Fruit fly (Drosophila melanogaster) whole organism, wandering third instar larva: ENCODE results near the gene IP3K2.

Experiments
- Abd-B ChIP-seq: fragments of >200 bp; optimal IDR thresholded peaks from 2 replicates; lab custom pipeline; 2017; ENCODE audit warnings: missing biosample characterization, missing genetic modification characterization
- CG32264 ChIP-seq: fragments of 200-800 bp; sonication (Bioruptor generic); optimal IDR thresholded peaks from 2 replicates; lab custom pipeline; 2016; ENCODE audit warnings: missing biosample characterization, missing genetic modification characterization
- CG9705 ChIP-seq: fragments of 200-800 bp; sonication (Bioruptor generic); optimal IDR thresholded peaks from 2 replicates; lab custom pipeline; 2018; ENCODE audit warnings: missing biosample characterization, mild to moderate bottlenecking, missing genetic modification characterization
- CrebA ChIP-seq: fragments of 200-800 bp; sonication (Bioruptor generic); optimal IDR thresholded peaks from 2 replicates; lab custom pipeline; 2016; ENCODE audit warnings: missing biosample characterization, mild to moderate bottlenecking, missing genetic modification characterization, borderline replicate concordance
- Dfd ChIP-seq: fragments of >200 bp; optimal IDR thresholded peaks from 2 replicates; lab custom pipeline; 2017; ENCODE audit warnings: missing biosample characterization, missing genetic modification characterization
- Dif ChIP-seq: fragments of 200-275, 200-300 bp; sonication (Bioruptor generic); optimal IDR thresholded peaks from 2 replicates; lab custom pipeline; 2018; ENCODE audit warnings: missing biosample characterization, missing genetic modification characterization; ENCODE audit not compliant: partially characterized antibody
- GATAd ChIP-seq: sonication (Bioruptor generic); optimal IDR thresholded peaks from 2 replicates; lab custom pipeline; 2016; ENCODE audit warnings: missing biosample characterization, missing genetic modification characterization
- HLH106 ChIP-seq: fragments of 200-800 bp; optimal IDR thresholded peaks from 3 replicates; lab custom pipeline; 2019; ENCODE audit warnings: missing biosample characterization, mild to moderate bottlenecking, missing genetic modification characterization, moderate library complexity
- Hnf4 ChIP-seq: fragments of 200-800 bp; sonication (Bioruptor generic); optimal IDR thresholded peaks from 2 replicates; lab custom pipeline; 2016; ENCODE audit warnings: missing biosample characterization, mild to moderate bottlenecking, missing genetic modification characterization
- Hr78 ChIP-seq: fragments of >200 bp; optimal IDR thresholded peaks from 2 replicates; lab custom pipeline; 2017; ENCODE audit warnings: missing biosample characterization, missing genetic modification characterization
- Hr83 ChIP-seq: fragments of 200-300 bp; sonication (Bioruptor generic); optimal IDR thresholded peaks from 2 replicates; lab custom pipeline; 2016; ENCODE audit warnings: missing biosample characterization, mild to moderate bottlenecking, missing genetic modification characterization, moderate library complexity; ENCODE audit not compliant: poor library complexity, severe bottlenecking
- Jra ChIP-seq: sonication (Bioruptor generic); optimal IDR thresholded peaks from 2 replicates; lab custom pipeline; 2016; ENCODE audit warnings: missing biosample characterization, missing genetic modification characterization
- Mio ChIP-seq: sonication (Bioruptor generic); optimal IDR thresholded peaks from 2 replicates; lab custom pipeline; 2016; ENCODE audit warnings: missing biosample characterization, missing genetic modification characterization
- Myc ChIP-seq: fragments of >200 bp; optimal IDR thresholded peaks from 2 replicates; lab custom pipeline; 2017
- N ChIP-seq: fragments of >200 bp; optimal IDR thresholded peaks from 2 replicates; lab custom pipeline; 2018; ENCODE audit warnings: missing biosample characterization, missing external identifiers, missing genetic modification characterization
- Rel ChIP-seq, 2 experiments: fragments of 200-800 bp; sonication (Bioruptor generic) in 1 of 2; optimal IDR thresholded peaks; 2 replicates in 1 of 2; 3 replicates in 1 of 2; lab custom pipeline; 2016 to 2019; ENCODE audit warnings: mild to moderate bottlenecking in 2 of 2, missing biosample characterization in 2 of 2, missing genetic modification characterization in 2 of 2, moderate library complexity in 1 of 2
- Vsx2 ChIP-seq: fragments of 200-300, 225-300 bp; sonication (Bioruptor generic); optimal IDR thresholded peaks from 2 replicates; lab custom pipeline; 2018; ENCODE audit warnings: missing biosample characterization, missing genetic modification characterization; ENCODE audit not compliant: partially characterized antibody
- br ChIP-seq: fragments of 200-800 bp; sonication (Bioruptor generic); optimal IDR thresholded peaks from 2 replicates; lab custom pipeline; 2016; ENCODE audit warnings: missing biosample characterization, missing genetic modification characterization
- brk ChIP-seq: fragments of 200-800 bp; sonication (Bioruptor generic); optimal IDR thresholded peaks from 2 replicates; lab custom pipeline; 2016; ENCODE audit warnings: missing biosample characterization, mild to moderate bottlenecking, missing genetic modification characterization
- dl ChIP-seq, 2 experiments: fragments of 175-275, 200-275 bp in 1 of 2; fragments of 200-275 bp in 1 of 2; sonication (Bioruptor generic); optimal IDR thresholded peaks; lab custom pipeline; 2018; ENCODE audit warnings: mild to moderate bottlenecking in 2 of 2, missing biosample characterization in 2 of 2, missing genetic modification characterization in 2 of 2, moderate library complexity in 2 of 2; ENCODE audit not compliant: partially characterized antibody in 2 of 2, insufficient read depth in 1 of 2
- dmrt93B ChIP-seq: fragments of 200-800 bp; sonication (Bioruptor generic); optimal IDR thresholded peaks from 2 replicates; lab custom pipeline; 2018; ENCODE audit warnings: missing biosample characterization, mild to moderate bottlenecking, missing genetic modification characterization
- foxo ChIP-seq, 2 experiments: fragments of 200-800 bp; sonication (Bioruptor generic); optimal IDR thresholded peaks; 2 replicates in 1 of 2; 3 replicates in 1 of 2; lab custom pipeline; 2016 to 2017; ENCODE audit warnings: missing biosample characterization in 2 of 2, missing genetic modification characterization in 2 of 2
- fru ChIP-seq: fragments of 200-800 bp; sonication (Bioruptor generic); optimal IDR thresholded peaks from 3 replicates; lab custom pipeline; 2016; ENCODE audit warnings: missing biosample characterization, mild to moderate bottlenecking, missing genetic modification characterization
- h ChIP-seq: fragments of 200-800 bp; sonication (Bioruptor generic); optimal IDR thresholded peaks from 3 replicates; lab custom pipeline; 2016; ENCODE audit warnings: missing biosample characterization, mild to moderate bottlenecking, missing genetic modification characterization
- lola ChIP-seq: fragments of >200 bp; optimal IDR thresholded peaks from 2 replicates; lab custom pipeline; 2017; ENCODE audit warnings: missing biosample characterization, missing genetic modification characterization
- pan ChIP-seq: fragments of >200 bp; optimal IDR thresholded peaks from 2 replicates; lab custom pipeline; 2017
- psq ChIP-seq: fragments of 200-800 bp; sonication (Bioruptor generic); optimal IDR thresholded peaks from 3 replicates; lab custom pipeline; 2017; ENCODE audit warnings: missing biosample characterization, mild to moderate bottlenecking, missing genetic modification characterization, moderate library complexity
- sage ChIP-seq: fragments of 200-800 bp; sonication (Bioruptor generic); optimal IDR thresholded peaks from 2 replicates; lab custom pipeline; 2016; ENCODE audit warnings: missing biosample characterization, mild to moderate bottlenecking, missing genetic modification characterization
- tai ChIP-seq: sonication (Bioruptor generic); optimal IDR thresholded peaks from 2 replicates; lab custom pipeline; 2016; ENCODE audit warnings: missing biosample characterization, missing genetic modification characterization
- usp ChIP-seq: fragments of >200 bp; optimal IDR thresholded peaks from 2 replicates; lab custom pipeline; 2017; ENCODE audit warnings: missing biosample characterization, missing genetic modification characterization
- woc ChIP-seq: sonication (Bioruptor generic); optimal IDR thresholded peaks from 2 replicates; lab custom pipeline; 2016; ENCODE audit warnings: missing biosample characterization, mild to moderate bottlenecking, missing genetic modification characterization

IP3K2 gene

dm6 chrX:13358240-13358799, 54.9 kb downstream of the IP3K2 start:
- TF ChIP-seq Myc (lab: Kevin White, UChicago) (peak; percentile 40), pan (lab: Kevin White, UChicago) (no peak), woc (GFP tag; lab: Kevin White, UChicago) (peak; percentile 18), foxo (GFP tag; optimal IDR thresholded peaks at IDR 0.05; lab: Kevin White, UChicago) (no peak)
- TF ChIP-seq, all 38 proteins: peak for 2

DNA sequence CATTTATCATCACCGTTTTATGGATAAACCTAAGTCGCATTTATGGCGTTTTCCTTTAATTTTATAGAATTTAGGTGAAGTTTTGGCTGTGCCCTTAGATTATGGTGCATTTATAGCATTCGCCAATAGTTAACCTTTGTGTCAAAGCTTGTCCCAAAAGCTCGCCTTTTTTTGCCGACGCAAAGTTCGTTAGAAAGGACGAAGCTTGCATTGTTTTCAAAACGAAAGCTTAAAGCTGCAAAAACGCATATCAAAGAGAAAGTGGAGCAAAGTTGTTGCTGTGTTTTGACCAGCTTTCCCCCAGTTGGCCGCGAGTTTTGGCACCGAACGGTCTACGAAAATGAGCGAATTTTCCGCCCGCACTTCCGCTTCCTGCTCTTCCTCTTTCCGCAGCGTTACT, 55.5 kb downstream of the IP3K2 start, which contains the start of gene Syt12:
Syt12 (plus strand) TSS at position 301 of the 400 bp plus-strand sequence.
- TF ChIP-seq CG32264 (no peak), brk (GFP tag; lab: Kevin White, UChicago) (no peak), pan (lab: Kevin White, UChicago) (no peak), Hnf4 (GFP tag; lab: Kevin White, UChicago) (no peak), Jra (GFP tag; lab: Kevin White, UChicago) (no peak), dmrt93B (no peak), Mio (GFP tag; lab: Kevin White, UChicago) (no peak), br (GFP tag; lab: Kevin White, UChicago) (no peak), tai (GFP tag; lab: Kevin White, UChicago) (no peak), Abd-B (GFP tag; lab: Kevin White, UChicago) (no peak), CrebA (GFP tag; lab: Kevin White, UChicago) (no peak), Hr83 (GFP tag; lab: Kevin White, UChicago) (no peak), Hr78 (GFP tag; lab: Kevin White, UChicago) (no peak), CG9705 (GFP tag; lab: Kevin White, UChicago) (no peak), GATAd (GFP tag; lab: Kevin White, UChicago) (no peak), Myc (lab: Kevin White, UChicago) (no peak), Rel (GFP tag; optimal IDR thresholded peaks at IDR 0.05; lab: Kevin White, UChicago) (no peak), Rel (tag; optimal IDR thresholded peaks at IDR 0.05; lab: Kevin White, UChicago) (no peak), Dfd (no peak)

- TF ChIP-seq CG9705 (GFP tag; lab: Kevin White, UChicago), result no peak
- TF ChIP-seq Jra (GFP tag; lab: Kevin White, UChicago), result no peak
- no peak for TF ChIP-seq lola
- TF ChIP-seq sage, result no peak
- no peak for TF ChIP-seq psq (GFP tag; lab: Kevin White, UChicago)
- TF ChIP-seq woc (GFP tag; lab: Kevin White, UChicago), result no peak
- no peak for TF ChIP-seq Vsx2
- TF ChIP-seq fru (GFP tag; lab: Kevin White, UChicago), result no peak
- TF ChIP-seq GATAd (GFP tag; lab: Kevin White, UChicago), result no peak
- peak; percentile 21 for TF ChIP-seq h (GFP tag; lab: Kevin White, UChicago)
- TF ChIP-seq usp (GFP tag; lab: Kevin White, UChicago), result no peak
- TF ChIP-seq HLH106, result peak; percentile 31
These were observed 64.7 kb downstream of the IP3K2 start, which contains the start of gene dmrt11E for dm6 chrX:13368149-13368548. dmrt11E (plus strand) TSS chrX:13368191.

DNA sequence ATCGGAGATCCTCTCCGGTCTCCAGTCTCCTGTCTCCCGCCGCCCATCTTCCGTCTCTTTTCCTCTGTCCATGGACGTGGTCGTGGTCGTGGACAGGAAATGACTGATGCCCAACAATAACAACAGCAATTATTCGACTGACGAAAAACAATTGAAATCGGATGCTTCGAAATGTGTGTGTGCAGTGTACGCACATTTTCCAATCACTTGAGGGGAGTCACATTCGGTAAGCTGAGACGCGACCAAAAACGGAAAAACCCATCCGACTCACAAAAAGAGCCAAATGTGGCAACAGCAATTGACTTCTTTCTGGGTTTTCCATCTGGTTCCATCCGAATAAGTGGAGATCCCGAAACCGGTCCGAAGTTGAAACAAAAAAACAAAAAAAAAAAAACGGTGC, 66.0 kb downstream of the IP3K2 start:
- no peak for TF ChIP-seq Mio (GFP tag; lab: Kevin White, UChicago)
- TF ChIP-seq pan (lab: Kevin White, UChicago), result no peak
- no peak for TF ChIP-seq HLH106
- TF ChIP-seq Myc (lab: Kevin White, UChicago), result no peak
- TF ChIP-seq woc (GFP tag; lab: Kevin White, UChicago), result no peak
- TF ChIP-seq h (GFP tag; lab: Kevin White, UChicago), result no peak
- TF ChIP-seq Hr83 (GFP tag; lab: Kevin White, UChicago), result no peak
- no peak for TF ChIP-seq Dif (GFP tag; lab: Kevin White, UChicago)
- TF ChIP-seq dmrt93B, result no peak
- TF ChIP-seq CG9705 (GFP tag; lab: Kevin White, UChicago), result no peak
- TF ChIP-seq N (GFP tag; lab: Kevin White, UChicago), result no peak
- no peak for TF ChIP-seq dl (GFP tag; optimal IDR thresholded peaks at IDR 0.05; lab: Kevin White, UChicago; ENCODE audit: insufficient read depth in 1 of 2, partially characterized antibody in 2 of 2)
- TF ChIP-seq tai (GFP tag; lab: Kevin White, UChicago), result no peak
- TF ChIP-seq, all 38 proteins: peak for 0
